Worm (Caenorhabditis elegans): Measurements from ENCODE around the gene ruvb-2.

Gene ruvb-2

ce11 chrIV:6919318-6919717 lies at the start of gene ruvb-2:
Gene ruvb-2 (minus strand): TSS chrIV:6919406.
- peak; percentile 90 for TF ChIP-seq lin-13 (GFP tag; optimal IDR thresholded peaks at IDR 0.05)
- TF ChIP-seq ceh-16 (tag; optimal IDR thresholded peaks at IDR 0.05): no peak
- TF ChIP-seq nhr-12 (tag; optimal IDR thresholded peaks at IDR 0.05): no peak
- TF ChIP-seq mdl-1 (tag; optimal IDR thresholded peaks at IDR 0.05): peak in 1 of 2 experiments; percentile 79
- peak; percentile 93 for TF ChIP-seq gmeb-1 (tag; optimal IDR thresholded peaks at IDR 0.05)
- no peak for TF ChIP-seq unc-39 (tag; optimal IDR thresholded peaks at IDR 0.05)
- peak; percentile 77 for TF ChIP-seq fos-1 (tag; optimal IDR thresholded peaks at IDR 0.05)
- TF ChIP-seq ceh-82 (tag; optimal IDR thresholded peaks at IDR 0.05): peak; percentile 65
- TF ChIP-seq nhr-77 (tag; optimal IDR thresholded peaks at IDR 0.05): no peak
- no peak for TF ChIP-seq elt-3 (tag; optimal IDR thresholded peaks at IDR 0.05)
- peak; percentile 50 for TF ChIP-seq egl-27 (tag; optimal IDR thresholded peaks at IDR 0.05)
- peak; percentile 97 for TF ChIP-seq C34F6.9 (tag; optimal IDR thresholded peaks at IDR 0.05)
- peak; percentile 87 for TF ChIP-seq snpc-4 (tag; optimal IDR thresholded peaks at IDR 0.05)
- peak; percentile 81 for TF ChIP-seq F13H6.1 (tag; optimal IDR thresholded peaks at IDR 0.05)
- peak; percentile 56 for TF ChIP-seq ama-1 (optimal IDR thresholded peaks at IDR 0.05)
- TF ChIP-seq lin-39 (tag; optimal IDR thresholded peaks at IDR 0.05): no peak
- no peak for TF ChIP-seq elt-1 (tag; optimal IDR thresholded peaks at IDR 0.05)
- TF ChIP-seq unc-55 (GFP tag; optimal IDR thresholded peaks at IDR 0.05): peak; percentile 94
- no peak for TF ChIP-seq unc-62 (GFP tag; optimal IDR thresholded peaks at IDR 0.05)
- TF ChIP-seq nhr-129 (tag; optimal IDR thresholded peaks at IDR 0.05): peak; percentile 70
- TF ChIP-seq blmp-1 (tag; optimal IDR thresholded peaks at IDR 0.05; ENCODE audit: insufficient read depth): peak; percentile 82
- TF ChIP-seq zag-1 (tag; optimal IDR thresholded peaks at IDR 0.05): peak; percentile 59
- no peak for TF ChIP-seq aly-2 (tag; optimal IDR thresholded peaks at IDR 0.05)
- TF ChIP-seq mab-5 (tag; optimal IDR thresholded peaks at IDR 0.05): peak; percentile 72
- TF ChIP-seq ZK546.5 (tag; optimal IDR thresholded peaks at IDR 0.05): peak; percentile 49
- TF ChIP-seq R02D3.7 (tag; optimal IDR thresholded peaks at IDR 0.05): peak; percentile 41
- TF ChIP-seq sma-3 (GFP tag; optimal IDR thresholded peaks at IDR 0.05): peak; percentile 89
- no peak for TF ChIP-seq skn-1 (tag; optimal IDR thresholded peaks at IDR 0.05)
- TF ChIP-seq mbf-1 (tag; optimal IDR thresholded peaks at IDR 0.05): no peak
- no peak for TF ChIP-seq alr-1 (tag; optimal IDR thresholded peaks at IDR 0.05)
- no peak for TF ChIP-seq Y55F3AM.14 (GFP tag; optimal IDR thresholded peaks at IDR 0.05)
- TF ChIP-seq ztf-1 (GFP tag; conservative IDR thresholded peaks at IDR 0.05): no peak
- no peak for TF ChIP-seq nhr-23 (tag; optimal IDR thresholded peaks at IDR 0.05)
- no peak for TF ChIP-seq peb-1 (tag; optimal IDR thresholded peaks at IDR 0.05)
- TF ChIP-seq nhr-10 (tag; optimal IDR thresholded peaks at IDR 0.05): peak; percentile 21
- peak; percentile 86 for TF ChIP-seq nhr-21 (tag; optimal IDR thresholded peaks at IDR 0.05)
- TF ChIP-seq nhr-11 (tag; optimal IDR thresholded peaks at IDR 0.05): no peak
- peak; percentile 91 for TF ChIP-seq crh-2 (tag; optimal IDR thresholded peaks at IDR 0.05)
- TF ChIP-seq lin-11 (tag; optimal IDR thresholded peaks at IDR 0.05): peak; percentile 80
- no peak for TF ChIP-seq nhr-237 (tag; optimal IDR thresholded peaks at IDR 0.05)
- no peak for TF ChIP-seq dmd-4 (tag; optimal IDR thresholded peaks at IDR 0.05)
- TF ChIP-seq sma-9 (GFP tag; optimal IDR thresholded peaks at IDR 0.05): peak; percentile 87
- no peak for TF ChIP-seq sma-9 (tag; optimal IDR thresholded peaks at IDR 0.05)
- TF ChIP-seq sem-4 (tag; optimal IDR thresholded peaks at IDR 0.05): peak; percentile 58
- peak; percentile 76 to 94 for TF ChIP-seq lsy-2 (tag; optimal IDR thresholded peaks at IDR 0.05)
- TF ChIP-seq nhr-6 (tag; optimal IDR thresholded peaks at IDR 0.05): peak; percentile 78
- no peak for TF ChIP-seq ztf-11 (tag; optimal IDR thresholded peaks at IDR 0.05)
- TF ChIP-seq nhr-25 (tag; optimal IDR thresholded peaks at IDR 0.05): peak; percentile 91
- TF ChIP-seq ztf-4 (tag; optimal IDR thresholded peaks at IDR 0.05): peak; percentile 33
